Worm (Caenorhabditis elegans) whole organism, early embryonic: ENCODE measurements around the gene gst-42.

ENCODE experiments used
- F13C5.2 ChIP-seq: sonication (generic microtip); optimal IDR thresholded peaks from 2 replicates; lab custom pipeline; 2017; ENCODE audit warnings: mild to moderate bottlenecking, missing genetic modification characterization, inconsistent platforms, missing compliant biosample characterization
- aly-1 ChIP-seq: sonication (generic microtip); optimal IDR thresholded peaks from 2 replicates; lab custom pipeline; 2016; ENCODE audit warnings: missing genetic modification characterization, missing compliant biosample characterization
- ama-1 ChIP-seq: fragments of 150-350 bp; optimal IDR thresholded peaks from 2 replicates; lab custom pipeline; 2014
- ceh-13 ChIP-seq: fragments of 200-800 bp; sonication (Bioruptor generic); optimal IDR thresholded peaks from 2 replicates; lab custom pipeline; 2018; ENCODE audit warnings: mild to moderate bottlenecking, missing genetic modification characterization, missing compliant biosample characterization
- ceh-36 ChIP-seq: sonication (generic microtip); optimal IDR thresholded peaks from 2 replicates; lab custom pipeline; 2016; ENCODE audit warnings: missing genetic modification characterization, inconsistent platforms, missing compliant biosample characterization
- pes-1 ChIP-seq: fragments of 200-800 bp; sonication (Bioruptor generic); IDR thresholded peaks from 2 replicates; pipeline ENCODE4 v1.3.6; 2022; ENCODE audit warnings: missing genetic modification reagents, missing genetic modification characterization, missing compliant biosample characterization
- sea-1 ChIP-seq: fragments of 200-800 bp; sonication (Bioruptor generic); conservative IDR thresholded peaks from 2 replicates; pipeline ENCODE4 v1.3.6; 2022; ENCODE audit warnings: missing genetic modification characterization, missing compliant biosample characterization
- tra-4 ChIP-seq: sonication (generic microtip); optimal IDR thresholded peaks from 2 replicates; lab custom pipeline; 2017; ENCODE audit warnings: missing genetic modification characterization, missing compliant biosample characterization

DNA sequence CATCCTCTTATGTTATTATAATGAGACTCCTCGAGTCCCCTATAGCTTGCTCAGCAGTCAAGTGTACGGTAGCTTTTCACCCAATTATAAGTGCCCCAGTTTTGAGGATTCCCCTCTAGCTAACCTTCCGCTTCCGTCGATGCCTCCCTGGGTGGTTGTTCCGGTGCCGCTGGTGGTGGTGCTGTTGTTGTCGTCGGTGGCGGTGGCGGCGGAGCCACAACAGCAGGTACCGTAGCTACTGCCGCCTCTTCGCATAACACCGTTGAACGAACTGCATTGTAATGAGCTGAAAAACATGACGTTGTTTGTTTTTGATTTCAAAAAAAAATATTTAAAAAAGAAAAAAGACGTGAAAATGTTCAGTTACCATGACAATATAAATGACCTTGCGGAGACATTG lies 38.7 kb upstream of the gst-42 start:
- TF ChIP-seq F13C5.2 (no peak), ama-1 (lab: Kevin White, UChicago) (no peak), ceh-13 (GFP tag; lab: Kevin White, UChicago) (no peak), tra-4 (no peak), aly-1 (tag; lab: Kevin White, UChicago) (no peak), ceh-36 (tag; lab: Kevin White, UChicago) (no peak), pes-1 (GFP tag; lab: Robert Waterston, UW) (no peak), sea-1 (GFP tag; lab: Robert Waterston, UW) (no peak)
